Worm (Caenorhabditis elegans) whole organism, L3 larva: ENCODE data around the gene F13H6.5.

Experiments used
- aly-2 ChIP-seq: fragments of 150-350 bp; optimal IDR thresholded peaks from 2 replicates; lab custom pipeline; 2014; ENCODE audit warnings: missing biosample characterization, missing genetic modification characterization
- ceh-16 ChIP-seq: sonication (generic microtip); optimal IDR thresholded peaks from 2 replicates; lab custom pipeline; 2017; ENCODE audit warnings: missing biosample characterization, missing genetic modification characterization
- fos-1 ChIP-seq: fragments of 150-350 bp; optimal IDR thresholded peaks from 2 replicates; lab custom pipeline; 2014; ENCODE audit warnings: missing biosample characterization, missing genetic modification characterization
- lin-15B ChIP-seq: fragments of 150-350 bp; optimal IDR thresholded peaks from 2 replicates; lab custom pipeline; 2014; ENCODE audit warnings: missing biosample characterization, missing genetic modification characterization
- nhr-11 ChIP-seq: fragments of 150-350 bp; optimal IDR thresholded peaks from 2 replicates; lab custom pipeline; 2014; ENCODE audit warnings: missing biosample characterization, missing genetic modification characterization
- nhr-12 ChIP-seq: fragments of 150-350 bp; optimal IDR thresholded peaks from 2 replicates; lab custom pipeline; 2014; ENCODE audit warnings: missing biosample characterization, missing genetic modification characterization
- nhr-237 ChIP-seq: fragments of 150-350 bp; optimal IDR thresholded peaks from 2 replicates; lab custom pipeline; 2014; ENCODE audit warnings: missing biosample characterization, missing genetic modification characterization
- nhr-76 ChIP-seq: fragments of 150-350 bp; sonication (generic microtip); optimal IDR thresholded peaks from 5 replicates; lab custom pipeline; 2014; ENCODE audit warnings: missing biosample characterization, missing genetic modification characterization
- sea-2 ChIP-seq: fragments of 150-350 bp; sonication (generic microtip); optimal IDR thresholded peaks from 4 replicates; lab custom pipeline; 2014; ENCODE audit warnings: missing biosample characterization, missing genetic modification reagents, missing genetic modification characterization
- tbx-2 ChIP-seq: sonication (generic microtip); optimal IDR thresholded peaks from 2 replicates; lab custom pipeline; 2016; ENCODE audit warnings: mild to moderate bottlenecking, missing genetic modification characterization, missing compliant biosample characterization
- unc-39 ChIP-seq: sonication (generic microtip); optimal IDR thresholded peaks from 4 replicates; lab custom pipeline; 2017; ENCODE audit warnings: missing biosample characterization, missing genetic modification characterization

DNA sequence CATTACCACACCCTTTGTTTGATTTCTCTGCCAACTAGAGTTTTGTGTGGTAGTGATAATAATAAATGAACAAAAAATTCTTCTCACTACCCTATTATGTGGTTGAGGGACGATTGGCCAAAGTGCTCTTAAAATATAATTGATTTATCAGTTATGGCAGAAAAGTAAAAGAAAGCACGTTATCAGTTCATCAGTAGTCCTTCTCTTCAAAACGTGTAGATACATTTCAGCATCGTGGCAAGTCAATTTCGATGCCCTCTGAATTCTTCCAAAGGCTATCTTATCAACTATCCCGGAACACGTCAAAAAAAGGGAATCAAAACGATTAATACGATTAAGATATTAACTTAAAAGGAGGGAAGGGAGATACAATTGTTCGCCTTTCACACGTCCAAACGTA lies 38.3 kb upstream of the F13H6.5 start:
- TF ChIP-seq aly-2: no peak
- no peak for TF ChIP-seq lin-15B
- no peak for TF ChIP-seq sea-2 (GFP tag; lab: Kevin White, UChicago)
- TF ChIP-seq nhr-11 (tag; lab: Kevin White, UChicago): no peak
- TF ChIP-seq nhr-76 (tag; lab: Kevin White, UChicago): no peak
- no peak for TF ChIP-seq fos-1 (tag; lab: Kevin White, UChicago)
- no peak for TF ChIP-seq nhr-12 (tag; lab: Kevin White, UChicago)
- no peak for TF ChIP-seq nhr-237 (tag; lab: Kevin White, UChicago)
- no peak for TF ChIP-seq tbx-2 (tag; lab: Kevin White, UChicago)
- no peak for TF ChIP-seq ceh-16
- no peak for TF ChIP-seq unc-39 (tag; lab: Kevin White, UChicago)
